Fruit fly (Drosophila melanogaster) whole organism, embryonic: ENCODE data around the gene CG31681.

Experiments
- Abd-B ChIP-seq: fragments of 200-800 bp; sonication (Bioruptor generic); optimal IDR thresholded peaks from 2 replicates; lab custom pipeline; 2018; ENCODE audit warnings: missing biosample characterization, mild to moderate bottlenecking, missing genetic modification characterization, moderate library complexity
- B-H1 ChIP-seq: fragments of 200-800 bp; sonication (Bioruptor generic); IDR thresholded peaks from 3 replicates; pipeline ENCODE4 v1.3.6; 2022; ENCODE audit warnings: missing biosample characterization, missing genetic modification characterization
- Bteb2 ChIP-seq: fragments of 200-800 bp; sonication (Bioruptor generic); optimal IDR thresholded peaks from 2 replicates; lab custom pipeline; 2016; ENCODE audit warnings: missing biosample characterization, missing genetic modification characterization
- CG11093 ChIP-seq: fragments of 200-800 bp; sonication (Bioruptor generic); IDR thresholded peaks from 3 replicates; pipeline ENCODE4 v1.3.6; 2022; ENCODE audit warnings: missing biosample characterization, missing genetic modification characterization
- CG12659 ChIP-seq: fragments of 200-800 bp; sonication (Bioruptor generic); optimal IDR thresholded peaks from 3 replicates; lab custom pipeline; 2017; ENCODE audit warnings: mild to moderate bottlenecking, missing biosample characterization, missing genetic modification reagents, missing genetic modification characterization
- CG13775 ChIP-seq: fragments of 200-800 bp; sonication (Bioruptor generic); optimal IDR thresholded peaks from 3 replicates; lab custom pipeline; 2017; ENCODE audit warnings: missing biosample characterization, mild to moderate bottlenecking, missing genetic modification characterization
- CG15011 ChIP-seq: fragments of 200-800 bp; sonication (Bioruptor generic); optimal IDR thresholded peaks from 3 replicates; lab custom pipeline; 2018; ENCODE audit warnings: missing biosample characterization, mild to moderate bottlenecking, missing genetic modification characterization
- CG17359 ChIP-seq: fragments of 200-800 bp; sonication (Bioruptor generic); optimal IDR thresholded peaks from 3 replicates; lab custom pipeline; 2018; ENCODE audit warnings: missing biosample characterization, mild to moderate bottlenecking, missing genetic modification characterization, moderate library complexity
- CG1792 ChIP-seq: fragments of 200-800 bp; sonication (Bioruptor generic); optimal IDR thresholded peaks from 2 replicates; lab custom pipeline; 2016; ENCODE audit warnings: missing biosample characterization, missing genetic modification characterization
- CG18619 ChIP-seq: fragments of 200-800 bp; sonication (Bioruptor generic); optimal IDR thresholded peaks from 3 replicates; lab custom pipeline; 2017; ENCODE audit warnings: missing biosample characterization, mild to moderate bottlenecking, missing genetic modification characterization
- CG2875 ChIP-seq: fragments of 200-800 bp; sonication (Bioruptor generic); optimal IDR thresholded peaks from 2 replicates; lab custom pipeline; 2017; ENCODE audit warnings: missing biosample characterization, mild to moderate bottlenecking, missing genetic modification characterization, missing genetic modification reagents
- CG34224 ChIP-seq: fragments of 200-800 bp; sonication (Bioruptor generic); IDR thresholded peaks from 3 replicates; pipeline ENCODE4 v1.3.6; 2022; ENCODE audit warnings: missing biosample characterization, missing genetic modification characterization; ENCODE audit not compliant: partially characterized antibody
- CG4328 ChIP-seq: fragments of 200-800 bp; sonication (Bioruptor generic); optimal IDR thresholded peaks from 3 replicates; lab custom pipeline; 2017; ENCODE audit warnings: missing biosample characterization, missing genetic modification reagents, missing genetic modification characterization
- CG8281 ChIP-seq: fragments of 200-800 bp; sonication (Bioruptor generic); optimal IDR thresholded peaks from 2 replicates; lab custom pipeline; 2018; ENCODE audit warnings: missing biosample characterization, mild to moderate bottlenecking, missing genetic modification characterization, moderate library complexity
- CG8290 ChIP-seq, 3 experiments: fragments of 200-800 bp; sonication (Bioruptor generic); optimal IDR thresholded peaks; 2 replicates each; lab custom pipeline; 2016 to 2019; ENCODE audit warnings: missing biosample characterization in 3 of 3, missing genetic modification characterization in 3 of 3, mild to moderate bottlenecking in 2 of 3, moderate library complexity in 1 of 3
- CTCF ChIP-seq: fragments of 200-800 bp; sonication (Bioruptor generic); optimal IDR thresholded peaks from 2 replicates; lab custom pipeline; 2017; ENCODE audit warnings: missing biosample characterization, mild to moderate bottlenecking, missing genetic modification characterization, moderate library complexity
- Dbx ChIP-seq: fragments of 200-800 bp; sonication (Bioruptor generic); IDR thresholded peaks from 3 replicates; pipeline ENCODE4 v1.3.6; 2022; ENCODE audit warnings: missing biosample characterization, missing genetic modification characterization
- Dek ChIP-seq: fragments of 200-800 bp; sonication (Bioruptor generic); optimal IDR thresholded peaks from 3 replicates; lab custom pipeline; 2019; ENCODE audit warnings: missing biosample characterization, mild to moderate bottlenecking, missing genetic modification characterization, moderate library complexity
- Hsf ChIP-seq: fragments of 200-800 bp; sonication (Bioruptor generic); optimal IDR thresholded peaks from 3 replicates; lab custom pipeline; 2016; ENCODE audit warnings: missing biosample characterization, missing genetic modification characterization
- MESR4 ChIP-seq: fragments of 200-800 bp; sonication (Bioruptor generic); optimal IDR thresholded peaks from 2 replicates; lab custom pipeline; 2018; ENCODE audit warnings: missing biosample characterization, mild to moderate bottlenecking, missing genetic modification characterization, moderate library complexity
- NC2α ChIP-seq: fragments of 200-800 bp; sonication (Bioruptor generic); optimal IDR thresholded peaks from 2 replicates; lab custom pipeline; 2016; ENCODE audit warnings: missing biosample characterization, missing genetic modification characterization
- Nf-YB ChIP-seq: fragments of 200-800 bp; sonication (Bioruptor generic); optimal IDR thresholded peaks from 3 replicates; lab custom pipeline; 2019; ENCODE audit warnings: missing biosample characterization, mild to moderate bottlenecking, missing genetic modification characterization, moderate library complexity
- Oli ChIP-seq: fragments of 200-800 bp; sonication (Bioruptor generic); optimal IDR thresholded peaks from 2 replicates; lab custom pipeline; 2018; ENCODE audit warnings: missing biosample characterization, mild to moderate bottlenecking, missing genetic modification characterization, moderate library complexity
- amos ChIP-seq: fragments of 200-800 bp; sonication (Bioruptor generic); IDR thresholded peaks from 2 replicates; pipeline ENCODE4 v1.3.6; 2022; ENCODE audit warnings: missing biosample characterization, missing genetic modification characterization; ENCODE audit not compliant: partially characterized antibody
- az2 ChIP-seq: fragments of 200-800 bp; sonication (Bioruptor generic); optimal IDR thresholded peaks from 3 replicates; lab custom pipeline; 2016; ENCODE audit warnings: missing biosample characterization, missing genetic modification characterization
- cas ChIP-seq: fragments of 200-800 bp; sonication (Bioruptor generic); IDR thresholded peaks from 2 replicates; pipeline ENCODE4 v1.3.6; 2022; ENCODE audit warnings: missing biosample characterization, missing genetic modification characterization
- cato ChIP-seq: fragments of 200-800 bp; sonication (Bioruptor generic); optimal IDR thresholded peaks from 2 replicates; lab custom pipeline; 2016; ENCODE audit warnings: missing biosample characterization, missing genetic modification characterization, borderline replicate concordance
- chif ChIP-seq, 2 experiments: fragments of 200-800 bp; sonication (Bioruptor generic); optimal IDR thresholded peaks; 3 replicates each; lab custom pipeline; 2016; ENCODE audit warnings: missing biosample characterization in 2 of 2, missing genetic modification characterization in 2 of 2
- chm ChIP-seq: fragments of 200-800 bp; sonication (Bioruptor generic); IDR thresholded peaks from 2 replicates; pipeline ENCODE4 v1.3.6; 2022; ENCODE audit warnings: missing biosample characterization, missing genetic modification characterization
- chn ChIP-seq: fragments of 200-800 bp; sonication (Bioruptor generic); optimal IDR thresholded peaks from 2 replicates; lab custom pipeline; 2016; ENCODE audit warnings: missing biosample characterization, missing genetic modification characterization
- fu2 ChIP-seq: fragments of 200-800 bp; sonication (Bioruptor generic); optimal IDR thresholded peaks from 2 replicates; lab custom pipeline; 2016; ENCODE audit warnings: missing biosample characterization, missing genetic modification characterization
- gcm2 ChIP-seq: fragments of 200-800 bp; sonication (Bioruptor generic); optimal IDR thresholded peaks from 2 replicates; lab custom pipeline; 2016; ENCODE audit warnings: missing biosample characterization, missing genetic modification characterization
- h ChIP-seq: fragments of >200 bp; optimal IDR thresholded peaks from 2 replicates; lab custom pipeline; 2017
- hkb ChIP-seq, 2 experiments: fragments of 200-800 bp in 1 of 2; fragments of >200 bp in 1 of 2; sonication (Bioruptor generic) in 1 of 2; IDR thresholded peaks in 1 of 2; optimal IDR thresholded peaks in 1 of 2; 2 replicates each; pipeline versions ENCODE4 v1.3.6 to Lab custom; 2017 to 2022; ENCODE audit warnings: missing biosample characterization in 1 of 2, missing genetic modification characterization in 1 of 2
- lab ChIP-seq: fragments of 200-800 bp; sonication (Bioruptor generic); optimal IDR thresholded peaks from 3 replicates; lab custom pipeline; 2017; ENCODE audit warnings: missing biosample characterization, missing genetic modification characterization, mild to moderate bottlenecking, moderate library complexity, missing genetic modification reagents
- pan ChIP-seq, 4 experiments: fragments of >200 bp in 3 of 4; fragments of 200-800 bp in 1 of 4; sonication (Bioruptor generic) in 1 of 4; optimal IDR thresholded peaks in 3 of 4; IDR thresholded peaks in 1 of 4; 2 replicates each; pipeline versions ENCODE4 v1.3.6 to Lab custom; 2017 to 2022; ENCODE audit warnings: missing biosample characterization in 2 of 4, missing genetic modification characterization in 2 of 4, mixed read lengths in 1 of 4
- pfk ChIP-seq: fragments of 200-800 bp; sonication (Bioruptor generic); optimal IDR thresholded peaks from 2 replicates; lab custom pipeline; 2018; ENCODE audit warnings: missing biosample characterization, mild to moderate bottlenecking, missing genetic modification characterization, moderate library complexity
- pita ChIP-seq: fragments of 200-800 bp; sonication (Bioruptor generic); optimal IDR thresholded peaks from 2 replicates; lab custom pipeline; 2017; ENCODE audit warnings: missing biosample characterization, mild to moderate bottlenecking, missing genetic modification characterization
- ranshi ChIP-seq: fragments of 200-800 bp; sonication (Bioruptor generic); IDR thresholded peaks from 2 replicates; pipeline ENCODE4 v1.3.6; 2022; ENCODE audit warnings: missing biosample characterization, missing genetic modification characterization
- run ChIP-seq: fragments of 200-800 bp; sonication (Bioruptor generic); optimal IDR thresholded peaks from 3 replicates; lab custom pipeline; 2018; ENCODE audit warnings: missing biosample characterization, mild to moderate bottlenecking, missing genetic modification characterization
- sna ChIP-seq: fragments of 200-800 bp; sonication (Bioruptor generic); IDR thresholded peaks from 2 replicates; pipeline ENCODE4 v1.3.6; 2022; ENCODE audit warnings: missing biosample characterization, missing genetic modification characterization; ENCODE audit not compliant: partially characterized antibody
- tio ChIP-seq: fragments of 200-800 bp; sonication (Bioruptor generic); optimal IDR thresholded peaks from 2 replicates; lab custom pipeline; 2017; ENCODE audit warnings: missing biosample characterization, missing genetic modification characterization, inconsistent platforms
- unc-4 ChIP-seq: fragments of 200-800 bp; sonication (Bioruptor generic); IDR thresholded peaks from 2 replicates; pipeline ENCODE4 v1.3.6; 2022; ENCODE audit warnings: missing biosample characterization, missing genetic modification characterization; ENCODE audit not compliant: partially characterized antibody
- wdn ChIP-seq: fragments of 200-800 bp; sonication (Bioruptor generic); IDR thresholded peaks from 2 replicates; pipeline ENCODE4 v1.3.6; 2022; ENCODE audit warnings: missing biosample characterization, missing genetic modification characterization

Gene CG31681

dm6 chr2L:2242139-2242538 is 44.5 kb downstream of the CG31681 start, which contains the start of gene CG4267 (continued):
- TF ChIP-seq pan (optimal IDR thresholded peaks at IDR 0.05; lab: Kevin White, UChicago) (no peak), pan (GFP tag; optimal IDR thresholded peaks at IDR 0.05 in 1 of 2, IDR thresholded peaks at IDR 0.05 in 1 of 2) (peak in 1 of 2 experiments; percentile 10), Oli (tag; lab: Kevin White, UChicago) (no peak), hkb (optimal IDR thresholded peaks at IDR 0.05; lab: Kevin White, UChicago) (no peak), hkb (GFP tag; IDR thresholded peaks at IDR 0.05; lab: Robert Waterston, UW) (0 out of 2 replicates have a peak, but pooled peaks have one; percentile 31), gcm2 (GFP tag; lab: Kevin White, UChicago) (no peak), CG34224 (peak; percentile 68), Dbx (GFP tag; lab: Robert Waterston, UW) (peak; percentile 27; the same call in 1 of the 3 replicates), unc-4 (GFP tag; lab: Robert Waterston, UW) (peak; percentile 34), tio (GFP tag; lab: Kevin White, UChicago) (no peak)

- TF ChIP-seq CG13775 (GFP tag; lab: Kevin White, UChicago) (no peak), CG11093 (no peak), CG15011 (GFP tag; lab: Kevin White, UChicago) (no peak), lab (GFP tag; lab: Kevin White, UChicago) (no peak), chif (GFP tag; optimal IDR thresholded peaks at IDR 0.05; lab: Kevin White, UChicago) (no peak)
These were observed 46.2 kb downstream of the CG31681 start, which contains the start of gene Tengl1 for dm6 chr2L:2240493-2240892. TSS of gene Tengl1 (minus strand) at chr2L:2240593.

- TF ChIP-seq sna (GFP tag; lab: Robert Waterston, UW) (no peak), cato (no peak)
These were observed 47.4 kb downstream of the CG31681 start, which contains the start of gene Tengl2 for dm6 chr2L:2239284-2239683. TSS of gene Tengl2 (minus strand) at chr2L:2239384.

dm6 chr2L:2238151-2238550 is 48.5 kb downstream of the CG31681 start, which contains the start of gene Tengl3:
TSS of gene Tengl3 (minus strand) at chr2L:2238251.
- TF ChIP-seq chn (no peak), fu2 (no peak), Bteb2 (GFP tag; lab: Kevin White, UChicago) (no peak), CTCF (no peak), CG17359 (tag; lab: Kevin White, UChicago) (no peak), Dek (tag; lab: Kevin White, UChicago) (no peak), az2 (no peak), CG18619 (GFP tag; lab: Kevin White, UChicago) (no peak), CG1792 (GFP tag; lab: Kevin White, UChicago) (no peak), CG2875 (GFP tag; lab: Kevin White, UChicago) (no peak), cas (GFP tag; lab: Robert Waterston, UW) (no peak), CG4328 (GFP tag; lab: Kevin White, UChicago) (no peak), pfk (GFP tag; lab: Kevin White, UChicago) (no peak), Abd-B (no peak), chm (GFP tag; lab: Robert Waterston, UW) (no peak)

dm6 chr2L:2236722-2237121 is 50.0 kb downstream of the CG31681 start, which contains the start of gene Sec24CD:
TSS of gene Sec24CD (minus strand) at chr2L:2236844.
- TF ChIP-seq NC2α (GFP tag; lab: Kevin White, UChicago) = no peak
- peak; percentile 84 for TF ChIP-seq MESR4 (GFP tag; lab: Kevin White, UChicago)
- no peak for TF ChIP-seq pan (optimal IDR thresholded peaks at IDR 0.05; lab: Kevin White, UChicago)
- TF ChIP-seq pan (GFP tag; optimal IDR thresholded peaks at IDR 0.05 in 1 of 2, IDR thresholded peaks at IDR 0.05 in 1 of 2) = no peak
- TF ChIP-seq Nf-YB = no peak
- TF ChIP-seq amos (GFP tag; lab: Robert Waterston, UW) = peak; percentile 84; the same call in 1 of the 2 replicates
- TF ChIP-seq h = no peak
- peak; percentile 73 for TF ChIP-seq CG12659 (GFP tag; lab: Kevin White, UChicago)
- no peak for TF ChIP-seq wdn (GFP tag; lab: Robert Waterston, UW)
- TF ChIP-seq CG8290 (GFP tag; optimal IDR thresholded peaks at IDR 0.05; lab: Kevin White, UChicago) = no peak
- TF ChIP-seq CG8290 (tag; optimal IDR thresholded peaks at IDR 0.05; lab: Kevin White, UChicago) = no peak
- no peak for TF ChIP-seq CG8281
- TF ChIP-seq run = no peak
- TF ChIP-seq Hsf = no peak
- no peak for TF ChIP-seq pita
- no peak for TF ChIP-seq ranshi (GFP tag; lab: Robert Waterston, UW)
- no peak for TF ChIP-seq B-H1
